Worm (Caenorhabditis elegans) whole organism, L4/young adult: ENCODE results near the gene heri-1.

Experiments used
- W03F9.2 ChIP-seq: fragments of 150-350 bp; optimal IDR thresholded peaks from 2 replicates; lab custom pipeline; 2014; ENCODE audit warnings: missing biosample characterization, missing genetic modification characterization
- dao-5 ChIP-seq: sonication (generic microtip); optimal IDR thresholded peaks from 2 replicates; lab custom pipeline; 2016; ENCODE audit warnings: missing genotype, missing genetic modification characterization, moderate library complexity, missing compliant biosample characterization
- him-1 ChIP-seq: sonication (generic microtip); optimal IDR thresholded peaks from 2 replicates; lab custom pipeline; 2016; ENCODE audit warnings: missing genotype, missing genetic modification reagents, missing genetic modification characterization, missing compliant biosample characterization

DNA sequence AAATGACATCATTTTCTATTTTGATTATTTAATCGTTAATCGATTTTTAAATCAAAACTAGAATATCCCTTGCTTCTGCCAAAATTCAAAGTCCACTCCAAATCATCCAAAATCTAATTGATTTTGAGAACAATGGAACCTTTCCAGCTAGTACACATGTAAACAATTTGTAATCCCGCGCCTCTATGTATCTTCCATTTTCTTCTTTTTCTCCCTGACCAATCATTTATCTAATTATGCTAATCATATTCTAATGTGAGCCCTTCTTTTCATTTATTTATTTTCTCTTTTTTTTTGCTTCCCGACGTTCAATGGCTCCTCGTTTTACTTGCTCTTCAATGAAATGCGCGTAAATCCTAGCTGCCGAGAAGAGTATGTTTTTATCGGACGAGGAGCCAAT is 25.1 kb upstream of the heri-1 start:
- no peak for TF ChIP-seq W03F9.2
- no peak for TF ChIP-seq him-1 (tag; lab: Kevin White, UChicago)
- TF ChIP-seq dao-5 (tag; lab: Kevin White, UChicago): no peak
